Worm (Caenorhabditis elegans): Measurements from ENCODE around the gene C03H5.5.

- TF ChIP-seq pha-4 (tag; optimal IDR thresholded peaks at IDR 0.05) (no peak), F33H1.4 (GFP tag; IDR thresholded peaks at IDR 0.05) (no peak), mes-4 (tag; optimal IDR thresholded peaks at IDR 0.05) (no peak), zim-3 (tag; optimal IDR thresholded peaks at IDR 0.05) (no peak), hmg-1.2 (GFP tag; IDR thresholded peaks at IDR 0.05) (no peak), snpc-4 (GFP tag; optimal IDR thresholded peaks at IDR 0.05) (no peak), snpc-4 (tag; optimal IDR thresholded peaks at IDR 0.05) (no peak), lsl-1 (GFP tag; optimal IDR thresholded peaks at IDR 0.05) (no peak), somi-1 (GFP tag; optimal IDR thresholded peaks at IDR 0.05) (no peak), aptf-3 (GFP tag; IDR thresholded peaks at IDR 0.05) (no peak), ceh-91 (GFP tag; IDR thresholded peaks at IDR 0.05) (no peak), nfya-1 (tag; optimal IDR thresholded peaks at IDR 0.05; ENCODE audit: borderline replicate concordance, insufficient read depth) (no peak), Y95B8A.8 (GFP tag; IDR thresholded peaks at IDR 0.05) (no peak), B0019.2 (GFP tag; conservative IDR thresholded peaks at IDR 0.05) (no peak), efl-1 (GFP tag; optimal IDR thresholded peaks at IDR 0.05) (no peak)
Observed at ce11 chrII:334828-335227, 50.3 kb downstream of the C03H5.5 start.

Measured in whole organism, young adult.